Worm (Caenorhabditis elegans) whole organism, young adult: ENCODE data around the gene srw-1.

Experiments
- Y79H2A.3 ChIP-seq: fragments of 200-800 bp; sonication (Bioruptor generic); conservative IDR thresholded peaks from 2 replicates; pipeline ENCODE4 v1.3.6; 2022; ENCODE audit warnings: missing genetic modification reagents, missing genetic modification characterization, missing compliant biosample characterization
- ama-1 ChIP-seq, 3 experiments: fragments of 150-350 bp in 1 of 3; sonication (generic microtip) in 2 of 3; optimal IDR thresholded peaks; 2 replicates each; lab custom pipeline; 2014 to 2018; ENCODE audit warnings: missing biosample characterization in 2 of 3, missing genetic modification characterization in 2 of 3, missing genetic modification reagents in 2 of 3
- egl-44 ChIP-seq: fragments of 200-800 bp; sonication (Bioruptor generic); IDR thresholded peaks from 2 replicates; pipeline ENCODE4 v1.3.6; 2022; ENCODE audit warnings: missing genetic modification reagents, missing genetic modification characterization, missing compliant biosample characterization
- egrh-3 ChIP-seq: fragments of 200-800 bp; sonication (Bioruptor generic); IDR thresholded peaks from 2 replicates; pipeline ENCODE4 v1.3.6; 2022; ENCODE audit warnings: missing genetic modification reagents, missing genetic modification characterization, missing compliant biosample characterization
- snpc-4 ChIP-seq, 5 experiments: fragments of 150-350 bp in 1 of 5; sonication (generic microtip) in 4 of 5; optimal IDR thresholded peaks; 2 replicates each; lab custom pipeline; 2014 to 2018; ENCODE audit warnings: missing genetic modification characterization in 5 of 5, missing biosample characterization in 3 of 5, antibody characterized with exemption in 2 of 5, mild to moderate bottlenecking in 2 of 5, missing compliant biosample characterization in 2 of 5, missing genotype in 2 of 5, moderate library complexity in 2 of 5, missing genetic modification reagents in 1 of 5
- unc-130 ChIP-seq: sonication (generic microtip); optimal IDR thresholded peaks from 2 replicates; lab custom pipeline; 2016; ENCODE audit warnings: missing genetic modification reagents, missing genetic modification characterization, missing compliant biosample characterization
- ztf-3 ChIP-seq: fragments of 200-800 bp; sonication (Bioruptor generic); optimal IDR thresholded peaks from 2 replicates; lab custom pipeline; 2018; ENCODE audit warnings: mild to moderate bottlenecking, missing genetic modification characterization, missing compliant biosample characterization

ce11 chrV:15216705-15217104, 18.6 kb downstream of the srw-1 start, which contains the start of gene sri-25:
- TF ChIP-seq egrh-3 (GFP tag; lab: Robert Waterston, UW) (no peak), snpc-4 (GFP tag; optimal IDR thresholded peaks at IDR 0.05; lab: Kevin White, UChicago) (no peak), snpc-4 (tag; optimal IDR thresholded peaks at IDR 0.05; lab: Kevin White, UChicago) (no peak), ztf-3 (GFP tag; lab: Kevin White, UChicago) (no peak), ama-1 (optimal IDR thresholded peaks at IDR 0.05; lab: Kevin White, UChicago) (no peak), ama-1 (GFP tag; optimal IDR thresholded peaks at IDR 0.05; lab: Kevin White, UChicago) (no peak), Y79H2A.3 (GFP tag; lab: Robert Waterston, UW) (no peak), unc-130 (no peak), egl-44 (GFP tag; lab: Robert Waterston, UW) (no peak)
